Fruit fly (Drosophila melanogaster) whole organism, prepupa: Measurements from ENCODE around the gene CG15202.

Source experiments
- Blimp-1 ChIP-seq: fragments of 200-800 bp; sonication (Bioruptor generic); optimal IDR thresholded peaks from 3 replicates; lab custom pipeline; 2017; ENCODE audit warnings: missing biosample characterization, missing genetic modification characterization, mild to moderate bottlenecking, moderate library complexity, missing genetic modification reagents
- CG10631 ChIP-seq: fragments of 200-800 bp; sonication (Bioruptor generic); optimal IDR thresholded peaks from 2 replicates; lab custom pipeline; 2016; ENCODE audit warnings: missing biosample characterization, missing genetic modification characterization
- CG10669 ChIP-seq: fragments of 200-800 bp; sonication (Bioruptor generic); optimal IDR thresholded peaks from 3 replicates; lab custom pipeline; 2018; ENCODE audit warnings: missing biosample characterization, mild to moderate bottlenecking, missing genetic modification characterization, moderate library complexity
- CG11294 ChIP-seq: fragments of 200-800 bp; sonication (Bioruptor generic); IDR thresholded peaks from 2 replicates; pipeline ENCODE4 v1.3.6; 2022; ENCODE audit warnings: missing biosample characterization, missing genetic modification characterization
- CG11902 ChIP-seq: fragments of 200-800 bp; sonication (Bioruptor generic); optimal IDR thresholded peaks from 3 replicates; lab custom pipeline; 2016; ENCODE audit warnings: missing biosample characterization, missing genetic modification characterization
- CG15336 ChIP-seq: fragments of 200-800 bp; sonication (Bioruptor generic); IDR thresholded peaks from 2 replicates; pipeline ENCODE4 v1.3.6; 2022; ENCODE audit warnings: missing biosample characterization, missing genetic modification characterization
- CG1621 ChIP-seq: fragments of 200-800 bp; sonication (Bioruptor generic); optimal IDR thresholded peaks from 3 replicates; lab custom pipeline; 2018; ENCODE audit warnings: missing biosample characterization, mild to moderate bottlenecking, missing genetic modification characterization
- CG16779 ChIP-seq: fragments of 200-800 bp; sonication (Bioruptor generic); optimal IDR thresholded peaks from 3 replicates; lab custom pipeline; 2017; ENCODE audit warnings: missing biosample characterization, mild to moderate bottlenecking, missing genetic modification characterization
- CG3032 ChIP-seq: fragments of 200-800 bp; optimal IDR thresholded peaks from 2 replicates; lab custom pipeline; 2019; ENCODE audit warnings: missing biosample characterization, mild to moderate bottlenecking, missing genetic modification characterization, moderate library complexity
- CG31627 ChIP-seq: fragments of 200-800 bp; sonication (Bioruptor generic); optimal IDR thresholded peaks from 3 replicates; lab custom pipeline; 2016; ENCODE audit warnings: missing biosample characterization, missing genetic modification characterization
- CG32006 ChIP-seq: fragments of 200-800 bp; sonication (Bioruptor generic); optimal IDR thresholded peaks from 3 replicates; lab custom pipeline; 2017; ENCODE audit warnings: missing biosample characterization, mild to moderate bottlenecking, missing genetic modification characterization
- CG6163 ChIP-seq: fragments of 200-800 bp; sonication (Bioruptor generic); IDR thresholded peaks from 3 replicates; pipeline ENCODE4 v1.3.6; 2022; ENCODE audit warnings: missing biosample characterization, missing genetic modification characterization
- CG6276 ChIP-seq: fragments of 200-800 bp; sonication (Bioruptor generic); optimal IDR thresholded peaks from 2 replicates; lab custom pipeline; 2017; ENCODE audit warnings: missing biosample characterization, mild to moderate bottlenecking, missing genetic modification characterization
- CG6792 ChIP-seq: fragments of 200-800 bp; sonication (Bioruptor generic); optimal IDR thresholded peaks from 3 replicates; lab custom pipeline; 2016; ENCODE audit warnings: missing biosample characterization, missing genetic modification characterization
- CG7368 ChIP-seq: fragments of 200-800 bp; sonication (Bioruptor generic); optimal IDR thresholded peaks from 3 replicates; lab custom pipeline; 2016; ENCODE audit warnings: missing biosample characterization, missing genetic modification characterization
- CG8119 ChIP-seq: fragments of 200-800 bp; sonication (Bioruptor generic); IDR thresholded peaks from 3 replicates; pipeline ENCODE4 v1.3.6; 2022; ENCODE audit warnings: missing biosample characterization, missing genetic modification characterization
- CG8319 ChIP-seq: fragments of 200-800 bp; sonication (Bioruptor generic); optimal IDR thresholded peaks from 3 replicates; lab custom pipeline; 2016; ENCODE audit warnings: missing biosample characterization, missing genetic modification characterization
- CG8632 ChIP-seq: fragments of 200-800 bp; sonication (Bioruptor generic); optimal IDR thresholded peaks from 3 replicates; lab custom pipeline; 2016; ENCODE audit warnings: missing biosample characterization, missing genetic modification characterization
- Eip75B ChIP-seq: fragments of 200-800 bp; sonication (Bioruptor generic); optimal IDR thresholded peaks from 3 replicates; lab custom pipeline; 2016; ENCODE audit warnings: missing biosample characterization, missing genetic modification characterization
- Eip78C ChIP-seq: fragments of 200-800 bp; sonication (Bioruptor generic); peaks from one replicate; lab custom pipeline; 2016; ENCODE audit warnings: missing biosample characterization, missing genetic modification characterization
- Ets96B ChIP-seq: fragments of 200-800 bp; optimal IDR thresholded peaks from 2 replicates; lab custom pipeline; 2019; ENCODE audit warnings: missing biosample characterization, mild to moderate bottlenecking, missing genetic modification characterization, moderate library complexity
- Gug ChIP-seq: fragments of 200-800 bp; sonication (Bioruptor generic); IDR thresholded peaks from 2 replicates; pipeline ENCODE4 v1.3.6; 2022; ENCODE audit warnings: missing biosample characterization, missing genetic modification characterization
- Hr38 ChIP-seq: sonication (Bioruptor generic); optimal IDR thresholded peaks from 2 replicates; lab custom pipeline; 2016; ENCODE audit warnings: missing biosample characterization, missing genetic modification characterization
- Hr4 ChIP-seq: fragments of 200-800 bp; sonication (Bioruptor generic); optimal IDR thresholded peaks from 3 replicates; lab custom pipeline; 2016; ENCODE audit warnings: missing biosample characterization, missing genetic modification characterization
- Lpt ChIP-seq: fragments of 200-800 bp; sonication (Bioruptor generic); optimal IDR thresholded peaks from 3 replicates; lab custom pipeline; 2016; ENCODE audit warnings: missing biosample characterization, missing genetic modification characterization
- Met ChIP-seq: fragments of 200-800 bp; sonication (Bioruptor generic); optimal IDR thresholded peaks from 3 replicates; lab custom pipeline; 2016; ENCODE audit warnings: missing biosample characterization, missing genetic modification characterization
- Smox ChIP-seq: fragments of 200-800 bp; sonication (Bioruptor generic); optimal IDR thresholded peaks from 3 replicates; lab custom pipeline; 2016; ENCODE audit warnings: missing biosample characterization, missing genetic modification characterization
- Sox102F ChIP-seq: fragments of 200-800 bp; sonication (Bioruptor generic); optimal IDR thresholded peaks from 2 replicates; lab custom pipeline; 2016; ENCODE audit warnings: missing biosample characterization, mild to moderate bottlenecking, missing genetic modification characterization
- Sox14 ChIP-seq: fragments of 200-800 bp; sonication (Bioruptor generic); optimal IDR thresholded peaks from 3 replicates; lab custom pipeline; 2016; ENCODE audit warnings: missing biosample characterization, missing genetic modification characterization
- Sox15 ChIP-seq: fragments of 200-800 bp; sonication (Bioruptor generic); optimal IDR thresholded peaks from 3 replicates; lab custom pipeline; 2016; ENCODE audit warnings: missing biosample characterization, missing genetic modification characterization
- achi ChIP-seq: fragments of 200-800 bp; sonication (Bioruptor generic); optimal IDR thresholded peaks from 3 replicates; lab custom pipeline; 2016; ENCODE audit warnings: missing biosample characterization, missing genetic modification characterization
- acj6 ChIP-seq: fragments of 200-800 bp; sonication (Bioruptor generic); optimal IDR thresholded peaks from 3 replicates; lab custom pipeline; 2016; ENCODE audit warnings: missing biosample characterization, missing genetic modification characterization
- cyc ChIP-seq: fragments of 200-800 bp; sonication (Bioruptor generic); optimal IDR thresholded peaks from 3 replicates; lab custom pipeline; 2016; ENCODE audit warnings: missing biosample characterization, missing genetic modification characterization
- dac ChIP-seq: fragments of 200-800 bp; sonication (Bioruptor generic); optimal IDR thresholded peaks from 2 replicates; lab custom pipeline; 2017; ENCODE audit warnings: missing biosample characterization, mild to moderate bottlenecking, missing genetic modification characterization
- esn ChIP-seq: fragments of 200-800 bp; sonication (Bioruptor generic); optimal IDR thresholded peaks from 2 replicates; lab custom pipeline; 2016; ENCODE audit warnings: missing biosample characterization, mild to moderate bottlenecking, missing genetic modification characterization, moderate library complexity
- fd59A ChIP-seq: fragments of 200-800 bp; sonication (Bioruptor generic); optimal IDR thresholded peaks from 2 replicates; lab custom pipeline; 2017; ENCODE audit warnings: missing biosample characterization, mild to moderate bottlenecking, missing genetic modification characterization, missing genetic modification reagents
- fkh ChIP-seq: fragments of 200-800 bp; sonication (Bioruptor generic); optimal IDR thresholded peaks from 3 replicates; lab custom pipeline; 2017; ENCODE audit warnings: missing biosample characterization, mild to moderate bottlenecking, missing genetic modification characterization, moderate library complexity
- net ChIP-seq: fragments of 200-800 bp; sonication (Bioruptor generic); optimal IDR thresholded peaks from 3 replicates; lab custom pipeline; 2016; ENCODE audit warnings: missing biosample characterization, missing genetic modification characterization
- pdm3 ChIP-seq: fragments of 200-800 bp; sonication (Bioruptor generic); optimal IDR thresholded peaks from 3 replicates; lab custom pipeline; 2016; ENCODE audit warnings: missing biosample characterization, missing genetic modification characterization
- salr ChIP-seq, 2 experiments: fragments of 200-800 bp; sonication (Bioruptor generic); optimal IDR thresholded peaks; 3 replicates each; lab custom pipeline; 2016 to 2018; ENCODE audit warnings: missing biosample characterization in 2 of 2, missing genetic modification characterization in 2 of 2, mild to moderate bottlenecking in 1 of 2
- svp ChIP-seq: fragments of 200-800 bp; sonication (Bioruptor generic); peaks from one replicate; lab custom pipeline; 2016; ENCODE audit warnings: missing biosample characterization, missing genetic modification characterization
- topi ChIP-seq: fragments of 200-800 bp; sonication (Bioruptor generic); optimal IDR thresholded peaks from 3 replicates; lab custom pipeline; 2016; ENCODE audit warnings: missing biosample characterization, missing genetic modification characterization
- vri ChIP-seq: fragments of 200-800 bp; sonication (Bioruptor generic); optimal IDR thresholded peaks from 3 replicates; lab custom pipeline; 2016; ENCODE audit warnings: missing biosample characterization, mild to moderate bottlenecking, missing genetic modification characterization

Gene CG15202

DNA sequence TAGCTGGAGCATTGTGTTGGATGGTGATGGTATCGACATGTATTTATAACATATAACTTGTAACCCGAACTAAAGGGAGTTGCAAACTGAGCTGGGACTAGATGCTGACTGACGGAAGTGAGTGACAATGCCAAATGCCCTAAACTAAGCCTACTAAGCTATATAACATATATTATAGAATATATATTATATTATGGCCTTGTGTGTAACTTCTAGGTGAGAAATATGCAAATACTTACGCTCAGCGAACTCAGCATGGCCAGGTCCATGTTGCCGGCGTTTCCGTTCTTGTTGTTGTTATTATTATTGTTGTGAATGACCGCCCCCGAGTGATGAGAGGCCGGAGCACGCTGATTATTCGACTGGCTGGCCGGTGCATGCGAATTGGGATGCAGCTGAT is 10.0 kb upstream of the CG15202 start, which contains the start of gene CG44385:
TSS of gene CG44385 (minus strand) at position 101 of the 400 bp plus-strand sequence.
- TF ChIP-seq topi (GFP tag; lab: Kevin White, UChicago), result no peak
- TF ChIP-seq CG8632, result no peak
- TF ChIP-seq achi (GFP tag; lab: Kevin White, UChicago), result no peak
- TF ChIP-seq Eip75B (GFP tag; lab: Kevin White, UChicago), result no peak
- TF ChIP-seq CG8319, result no peak
- TF ChIP-seq CG8119 (GFP tag; lab: Robert Waterston, UW), result no peak
- TF ChIP-seq CG6792 (GFP tag; lab: Kevin White, UChicago), result no peak
- TF ChIP-seq pdm3 (GFP tag; lab: Kevin White, UChicago), result no peak
- TF ChIP-seq salr (GFP tag; optimal IDR thresholded peaks at IDR 0.05; lab: Kevin White, UChicago), result no peak
- no peak for TF ChIP-seq CG7368
- TF ChIP-seq CG1621 (tag; lab: Kevin White, UChicago), result no peak
- TF ChIP-seq net (GFP tag; lab: Kevin White, UChicago), result no peak
- TF ChIP-seq, all 60 proteins: peak for 0

DNA sequence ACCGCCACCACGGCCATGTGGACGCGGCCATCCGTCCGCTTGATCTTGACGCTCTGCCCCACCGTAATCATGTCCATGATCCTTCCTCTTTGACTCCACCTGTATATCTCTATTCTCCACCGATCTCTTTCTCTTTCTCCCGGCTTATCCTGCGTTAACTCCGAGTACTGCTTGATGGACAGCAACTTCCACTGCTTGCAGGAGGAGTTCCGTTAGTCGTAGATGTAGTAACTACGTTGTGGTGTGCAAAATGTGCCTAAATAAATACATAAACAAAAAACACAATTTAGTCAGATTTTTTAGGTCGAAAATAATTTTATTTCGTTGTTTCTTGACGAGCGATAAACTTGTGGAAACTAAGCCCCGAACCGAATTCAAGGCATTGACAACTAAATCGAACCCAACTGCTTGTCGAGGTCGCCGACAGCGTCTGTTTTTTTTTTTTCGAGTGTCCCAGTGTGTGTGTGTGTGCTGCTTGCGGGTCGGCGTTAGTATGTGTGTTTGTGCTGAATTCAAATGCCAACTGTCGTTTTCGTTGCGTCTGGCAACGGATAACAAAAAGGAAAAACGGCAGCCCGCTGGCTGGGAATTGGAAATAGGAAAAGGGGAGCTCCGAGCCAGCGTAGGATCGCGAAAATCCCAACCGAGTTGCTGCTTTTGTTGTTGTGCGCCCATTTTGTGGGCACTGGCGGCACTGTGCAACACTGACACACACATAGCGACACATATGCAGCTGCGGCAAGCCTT is 6.3 kb upstream of the CG15202 start:
- TF ChIP-seq CG6163 (GFP tag; lab: Robert Waterston, UW), result no peak
- TF ChIP-seq CG15336 (GFP tag; lab: Robert Waterston, UW), result 0 out of 2 replicates have a peak, but pooled peaks have one; percentile 7
- no peak for TF ChIP-seq Met (GFP tag; lab: Kevin White, UChicago)
- no peak for TF ChIP-seq Ets96B (tag; lab: Kevin White, UChicago)
- no peak for TF ChIP-seq acj6 (GFP tag; lab: Kevin White, UChicago)
- TF ChIP-seq Eip78C (GFP tag; lab: Kevin White, UChicago), result peak; percentile 5
- no peak for TF ChIP-seq topi (GFP tag; lab: Kevin White, UChicago)
- TF ChIP-seq svp (GFP tag; lab: Kevin White, UChicago), result peak; percentile 41

DNA sequence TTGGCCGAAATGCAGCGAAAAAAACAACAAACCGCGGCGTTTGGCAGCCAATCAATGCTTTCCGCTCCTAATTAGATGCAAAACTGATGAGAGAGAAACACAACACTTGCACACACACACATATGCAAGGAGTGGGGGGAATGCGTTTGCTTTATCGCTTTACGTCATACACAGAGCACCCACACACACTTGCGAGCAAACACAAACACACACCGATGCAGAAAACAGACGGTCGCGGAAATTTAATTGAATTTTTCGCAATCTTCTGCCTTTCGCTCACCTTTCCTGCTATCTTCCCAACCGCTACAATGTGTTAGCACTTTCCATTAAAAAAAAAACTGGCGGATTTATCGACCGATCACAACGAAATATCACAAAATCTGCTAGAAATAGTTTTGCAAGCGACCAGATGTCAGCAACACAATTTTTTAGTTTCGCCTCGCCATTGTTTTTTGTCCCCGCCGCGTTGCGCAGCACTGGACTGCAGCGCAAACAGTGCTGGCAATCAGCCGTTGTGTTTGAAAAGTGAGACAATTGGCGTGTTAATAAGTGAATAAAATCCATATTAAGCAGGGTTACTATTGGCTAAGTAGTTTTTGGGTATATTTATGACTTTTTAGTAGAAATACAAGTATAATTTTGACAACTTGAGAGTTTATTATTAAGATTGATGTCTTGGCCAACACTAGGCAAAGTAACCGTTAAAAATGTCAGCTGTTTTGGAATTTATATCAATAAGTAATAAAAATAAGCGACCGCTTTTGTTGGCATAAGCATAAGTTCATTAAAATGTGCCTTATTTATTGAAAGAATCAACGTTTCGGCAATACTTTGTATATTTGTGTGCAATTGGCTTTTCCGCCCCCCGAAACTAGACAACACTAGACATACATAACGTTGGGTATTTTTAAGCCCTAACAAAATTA is 5.5 kb upstream of the CG15202 start, which contains the start of gene Klp10A:
TSS of gene Klp10A (minus strand) at position 532 of the 926 bp plus-strand sequence.
- TF ChIP-seq Hr4 (no peak), CG11902 (GFP tag; lab: Kevin White, UChicago) (no peak), net (GFP tag; lab: Kevin White, UChicago) (no peak), fkh (GFP tag; lab: Kevin White, UChicago) (peak; percentile 31), CG10669 (GFP tag; lab: Kevin White, UChicago) (no peak), Lpt (no peak), CG3032 (tag; lab: Kevin White, UChicago) (no peak), achi (GFP tag; lab: Kevin White, UChicago) (peak; percentile 34), CG11294 (no peak), Gug (GFP tag; lab: Robert Waterston, UW) (no peak), CG6792 (GFP tag; lab: Kevin White, UChicago) (no peak), topi (GFP tag; lab: Kevin White, UChicago) (peak; percentile 37), dac (GFP tag; lab: Kevin White, UChicago) (no peak), vri (GFP tag; lab: Kevin White, UChicago) (peak; percentile 87), CG16779 (tag; lab: Kevin White, UChicago) (no peak), CG10631 (GFP tag; lab: Kevin White, UChicago) (peak; percentile 36), Smox (GFP tag; lab: Kevin White, UChicago) (no peak), Blimp-1 (no peak), Sox15 (no peak), CG6163 (GFP tag; lab: Robert Waterston, UW) (no peak), CG1621 (tag; lab: Kevin White, UChicago) (no peak), CG8632 (no peak), Sox102F (GFP tag; lab: Kevin White, UChicago) (no peak), Hr38 (GFP tag; lab: Kevin White, UChicago) (no peak), CG32006 (GFP tag; lab: Kevin White, UChicago) (no peak), esn (GFP tag; lab: Kevin White, UChicago) (peak; percentile 35), pdm3 (GFP tag; lab: Kevin White, UChicago) (no peak), Eip78C (GFP tag; lab: Kevin White, UChicago) (peak; percentile 77), cyc (GFP tag; lab: Kevin White, UChicago) (peak; percentile 39), CG6276 (GFP tag; lab: Kevin White, UChicago) (no peak), CG31627 (GFP tag; lab: Kevin White, UChicago) (peak; percentile 39), Eip75B (GFP tag; lab: Kevin White, UChicago) (no peak), Sox14 (GFP tag; lab: Kevin White, UChicago) (peak; percentile 51), acj6 (GFP tag; lab: Kevin White, UChicago) (peak; percentile 4), fd59A (GFP tag; lab: Kevin White, UChicago) (no peak), salr (GFP tag; optimal IDR thresholded peaks at IDR 0.05; lab: Kevin White, UChicago) (no peak)
